Worm (Caenorhabditis elegans): ENCODE results near the gene Y56A3A.2.

Y56A3A.2 gene

ce11 chrIII:11876130-11876529 is 14.1 kb upstream of the Y56A3A.2 start:
- TF ChIP-seq nhr-25 (tag; optimal IDR thresholded peaks at IDR 0.05) (no peak), sea-2 (GFP tag; optimal IDR thresholded peaks at IDR 0.05) (no peak)

DNA sequence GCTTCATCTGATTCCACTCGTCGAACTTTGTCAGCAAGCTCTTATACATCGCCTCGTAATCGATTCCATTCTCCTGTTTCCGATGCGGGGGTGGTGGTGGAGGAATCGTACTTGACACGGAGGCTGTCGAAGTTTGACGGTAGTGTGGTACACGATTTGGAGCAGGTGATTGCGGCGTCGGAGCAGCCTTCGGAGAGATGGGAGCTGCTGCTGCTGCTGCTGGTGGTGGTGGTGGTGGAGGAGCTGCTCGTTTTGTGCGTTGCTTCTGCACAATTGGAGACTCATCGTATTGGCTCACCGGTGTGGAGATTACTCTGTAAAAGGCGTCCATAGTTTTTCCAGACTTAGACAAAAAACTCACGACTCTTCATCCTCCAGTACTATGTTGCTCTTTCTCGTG is 12.2 kb upstream of the Y56A3A.2 start:
- TF ChIP-seq snpc-4 (tag; optimal IDR thresholded peaks at IDR 0.05) (no peak), ztf-4 (tag; optimal IDR thresholded peaks at IDR 0.05) (no peak), nhr-23 (tag; optimal IDR thresholded peaks at IDR 0.05) (no peak), nfya-1 (tag; optimal IDR thresholded peaks at IDR 0.05; ENCODE audit: insufficient read depth) (no peak), ztf-11 (tag; optimal IDR thresholded peaks at IDR 0.05) (no peak), jun-1 (tag; optimal IDR thresholded peaks at IDR 0.05) (no peak), fkh-2 (tag; optimal IDR thresholded peaks at IDR 0.05) (no peak), R02D3.7 (tag; optimal IDR thresholded peaks at IDR 0.05) (no peak), nhr-25 (tag; optimal IDR thresholded peaks at IDR 0.05) (no peak), ceh-28 (tag; optimal IDR thresholded peaks at IDR 0.05) (no peak), elt-2 (tag; optimal IDR thresholded peaks at IDR 0.05) (no peak), hmg-11 (tag; optimal IDR thresholded peaks at IDR 0.05) (no peak), mdl-1 (tag; optimal IDR thresholded peaks at IDR 0.05) (no peak), lsy-12 (tag; optimal IDR thresholded peaks at IDR 0.05) (no peak), ceh-16 (tag; optimal IDR thresholded peaks at IDR 0.05) (no peak), nhr-76 (tag; optimal IDR thresholded peaks at IDR 0.05) (no peak), daf-12 (tag; optimal IDR thresholded peaks at IDR 0.05) (no peak)

- TF ChIP-seq nhr-12 (tag; optimal IDR thresholded peaks at IDR 0.05) (no peak), egl-27 (tag; optimal IDR thresholded peaks at IDR 0.05) (no peak), nhr-11 (tag; optimal IDR thresholded peaks at IDR 0.05) (no peak), fos-1 (tag; optimal IDR thresholded peaks at IDR 0.05) (no peak), tbx-2 (tag; optimal IDR thresholded peaks at IDR 0.05) (no peak), jun-1 (tag; optimal IDR thresholded peaks at IDR 0.05) (no peak), lin-15B (tag; optimal IDR thresholded peaks at IDR 0.05) (no peak), eor-1 (tag; optimal IDR thresholded peaks at IDR 0.05) (no peak), fkh-2 (tag; optimal IDR thresholded peaks at IDR 0.05) (no peak), snpc-4 (tag; optimal IDR thresholded peaks at IDR 0.05) (no peak), nhr-28 (tag; optimal IDR thresholded peaks at IDR 0.05) (no peak)
Measured at ce11 chrIII:11871617-11872016, 9.6 kb upstream of the Y56A3A.2 start.

DNA sequence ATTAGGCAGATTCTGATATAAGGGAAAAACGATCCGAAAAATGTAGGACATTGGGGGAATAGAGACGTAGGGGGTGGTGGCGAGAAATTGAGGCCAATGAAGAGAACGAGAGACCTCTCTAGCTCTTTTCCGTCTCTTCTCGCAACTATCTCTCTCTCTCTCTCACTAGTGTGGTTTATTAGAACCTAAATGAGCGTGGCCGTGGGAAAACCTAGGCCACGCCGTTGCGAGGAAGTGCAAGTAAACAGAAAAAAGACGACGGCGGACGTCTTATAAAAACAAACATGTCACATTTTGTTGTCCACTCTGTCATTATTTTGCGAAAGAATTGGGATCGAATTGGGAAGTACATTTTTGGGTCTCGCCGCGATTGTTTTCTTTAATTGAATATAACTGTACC is 8.0 kb upstream of the Y56A3A.2 start:
- TF ChIP-seq snpc-4 (tag; optimal IDR thresholded peaks at IDR 0.05) (peak; percentile 97), tbx-2 (tag; optimal IDR thresholded peaks at IDR 0.05) (peak; percentile 25), ZK546.5 (tag; optimal IDR thresholded peaks at IDR 0.05) (no peak), unc-62 (GFP tag; optimal IDR thresholded peaks at IDR 0.05) (no peak), nfya-1 (tag; optimal IDR thresholded peaks at IDR 0.05; ENCODE audit: insufficient read depth) (peak; percentile 97), ceh-82 (tag; optimal IDR thresholded peaks at IDR 0.05) (no peak), sea-2 (GFP tag; optimal IDR thresholded peaks at IDR 0.05) (no peak), nhr-67 (tag; optimal IDR thresholded peaks at IDR 0.05) (no peak), ceh-16 (tag; optimal IDR thresholded peaks at IDR 0.05) (peak; percentile 24), egl-5 (tag; optimal IDR thresholded peaks at IDR 0.05) (peak; percentile 86), pqm-1 (tag; optimal IDR thresholded peaks at IDR 0.05) (peak; percentile 61), nhr-237 (tag; optimal IDR thresholded peaks at IDR 0.05) (no peak), mdl-1 (tag; optimal IDR thresholded peaks at IDR 0.05) (no peak), fkh-10 (GFP tag; optimal IDR thresholded peaks at IDR 0.05) (peak; percentile 68), hmg-11 (tag; optimal IDR thresholded peaks at IDR 0.05) (peak; percentile 82), zag-1 (tag; optimal IDR thresholded peaks at IDR 0.05) (no peak), jun-1 (tag; optimal IDR thresholded peaks at IDR 0.05) (peak; percentile 68), fos-1 (tag; optimal IDR thresholded peaks at IDR 0.05) (no peak), lin-15B (tag; optimal IDR thresholded peaks at IDR 0.05) (peak; percentile 97), skn-1 (tag; optimal IDR thresholded peaks at IDR 0.05) (peak; percentile 53), nhr-11 (tag; optimal IDR thresholded peaks at IDR 0.05) (no peak), ztf-4 (tag; optimal IDR thresholded peaks at IDR 0.05) (no peak), elt-3 (tag; optimal IDR thresholded peaks at IDR 0.05) (no peak), pha-4 (tag; optimal IDR thresholded peaks at IDR 0.05) (peak; percentile 96), nhr-76 (tag; optimal IDR thresholded peaks at IDR 0.05) (no peak), ceh-9 (tag; optimal IDR thresholded peaks at IDR 0.05) (no peak), nhr-43 (tag; optimal IDR thresholded peaks at IDR 0.05; ENCODE audit: poor library complexity, severe bottlenecking) (peak; percentile 86), lin-39 (tag; optimal IDR thresholded peaks at IDR 0.05) (peak; percentile 95), daf-12 (tag; optimal IDR thresholded peaks at IDR 0.05) (no peak), elt-2 (tag; optimal IDR thresholded peaks at IDR 0.05) (peak; percentile 65), unc-39 (tag; optimal IDR thresholded peaks at IDR 0.05) (no peak), aly-2 (tag; optimal IDR thresholded peaks at IDR 0.05) (no peak), ama-1 (optimal IDR thresholded peaks at IDR 0.05) (peak; percentile 43), lsy-12 (tag; optimal IDR thresholded peaks at IDR 0.05) (peak; percentile 64), egl-27 (tag; optimal IDR thresholded peaks at IDR 0.05) (peak; percentile 7), elt-1 (tag; optimal IDR thresholded peaks at IDR 0.05) (no peak), nhr-28 (tag; optimal IDR thresholded peaks at IDR 0.05) (no peak), nhr-23 (tag; optimal IDR thresholded peaks at IDR 0.05) (peak; percentile 79), nhr-12 (tag; optimal IDR thresholded peaks at IDR 0.05) (no peak), ceh-28 (tag; optimal IDR thresholded peaks at IDR 0.05) (peak; percentile 50), eor-1 (tag; optimal IDR thresholded peaks at IDR 0.05) (no peak), fkh-2 (tag; optimal IDR thresholded peaks at IDR 0.05) (peak; percentile 23)
